ENCODE assay signal across 2 fruit fly cellular contexts in genomic region chr3L:21554752-21555151, dm6.
TF ChIP-seq lines count a peak whose summit lies in the region.

TSS of gene Wnk (minus strand) at chr3L:21554928.

- TF ChIP-seq CTCF in whole organism, embryonic (GFP tag; optimal IDR thresholded peaks at IDR 0.05; lab: Kevin White, UChicago) = no peak

TF ChIP-seq in whole organism, adult, 20 proteins besides CTCF, POLR2A, EP300 and RAD21:
- TF ChIP-seq bab1 (GFP tag; optimal IDR thresholded peaks at IDR 0.05; lab: Kevin White, UChicago) = peak; percentile 50
- no peak for TF ChIP-seq Mnt (GFP tag; optimal IDR thresholded peaks at IDR 0.05; lab: Kevin White, UChicago)
- no peak for TF ChIP-seq CG1620 (GFP tag; optimal IDR thresholded peaks at IDR 0.05; lab: Kevin White, UChicago)

TF ChIP-seq in whole organism, embryonic, 481 proteins besides CTCF, POLR2A, EP300 and RAD21 (continues in another document):
- TF ChIP-seq H15 (GFP tag; IDR thresholded peaks at IDR 0.05; lab: Robert Waterston, UW) = no peak
- TF ChIP-seq CG6791 (GFP tag; IDR thresholded peaks at IDR 0.05; lab: Robert Waterston, UW; ENCODE audit: partially characterized antibody) = peak; percentile 73
- no peak for TF ChIP-seq caup (GFP tag; optimal IDR thresholded peaks at IDR 0.05; lab: Kevin White, UChicago; ENCODE audit: severe bottlenecking)
- no peak for TF ChIP-seq CG17568 (GFP tag; optimal IDR thresholded peaks at IDR 0.05; lab: Kevin White, UChicago)
- no peak for TF ChIP-seq Nf-YB (GFP tag; optimal IDR thresholded peaks at IDR 0.05; lab: Kevin White, UChicago)
- no peak for TF ChIP-seq wdn (GFP tag; IDR thresholded peaks at IDR 0.05; lab: Robert Waterston, UW)
- no peak for TF ChIP-seq Nf-YA (GFP tag; IDR thresholded peaks at IDR 0.05; lab: Robert Waterston, UW)
- no peak for TF ChIP-seq CG11504 (tag; optimal IDR thresholded peaks at IDR 0.05; lab: Kevin White, UChicago)
- TF ChIP-seq Hr3 (GFP tag; optimal IDR thresholded peaks at IDR 0.05; lab: Kevin White, UChicago) = no peak
- no peak for TF ChIP-seq lmd (GFP tag; IDR thresholded peaks at IDR 0.05; lab: Robert Waterston, UW)
- no peak for TF ChIP-seq gcm2 (GFP tag; optimal IDR thresholded peaks at IDR 0.05; lab: Kevin White, UChicago)
- TF ChIP-seq ase (GFP tag; IDR thresholded peaks at IDR 0.05; lab: Robert Waterston, UW) = no peak
- 0 out of 2 replicates have a peak, but pooled peaks have one; percentile 35 for TF ChIP-seq CG2129 (GFP tag; IDR thresholded peaks at IDR 0.05; lab: Robert Waterston, UW; ENCODE audit: partially characterized antibody)
- no peak for TF ChIP-seq CG12219 (GFP tag; optimal IDR thresholded peaks at IDR 0.05; lab: Kevin White, UChicago)
- TF ChIP-seq br (optimal IDR thresholded peaks at IDR 0.05; lab: Kevin White, UChicago) = no peak
- no peak for TF ChIP-seq onecut (GFP tag; IDR thresholded peaks at IDR 0.05; lab: Robert Waterston, UW)
- TF ChIP-seq CG17186 (GFP tag; optimal IDR thresholded peaks at IDR 0.05; lab: Kevin White, UChicago) = peak; percentile 35
- TF ChIP-seq dpn (GFP tag; optimal IDR thresholded peaks at IDR 0.05; lab: Kevin White, UChicago) = no peak
- TF ChIP-seq CG4820 (GFP tag; optimal IDR thresholded peaks at IDR 0.05; lab: Kevin White, UChicago) = no peak
- no peak for TF ChIP-seq CG7987 (GFP tag; optimal IDR thresholded peaks at IDR 0.05; lab: Kevin White, UChicago)
- TF ChIP-seq Bdp1 (GFP tag; optimal IDR thresholded peaks at IDR 0.05; lab: Kevin White, UChicago) = no peak
- no peak for TF ChIP-seq Drgx (GFP tag; IDR thresholded peaks at IDR 0.05; lab: Robert Waterston, UW)
- peak; percentile 81 for TF ChIP-seq tna (GFP tag; IDR thresholded peaks at IDR 0.05; lab: Robert Waterston, UW; ENCODE audit: partially characterized antibody)
- TF ChIP-seq CG4707 (GFP tag; optimal IDR thresholded peaks at IDR 0.05; lab: Kevin White, UChicago) = no peak
- no peak for TF ChIP-seq CG4854 (GFP tag; optimal IDR thresholded peaks at IDR 0.05; lab: Kevin White, UChicago)
- no peak for TF ChIP-seq Meics (GFP tag; optimal IDR thresholded peaks at IDR 0.05; lab: Kevin White, UChicago)
- no peak for TF ChIP-seq CG4360 (GFP tag; IDR thresholded peaks at IDR 0.05; lab: Robert Waterston, UW)
- peak; percentile 83 for TF ChIP-seq amos (GFP tag; IDR thresholded peaks at IDR 0.05; lab: Robert Waterston, UW; ENCODE audit: partially characterized antibody)
- TF ChIP-seq CG14860 (GFP tag; IDR thresholded peaks at IDR 0.05; lab: Robert Waterston, UW; ENCODE audit: partially characterized antibody) = peak; percentile 72
- TF ChIP-seq CG9437 (GFP tag; optimal IDR thresholded peaks at IDR 0.05; lab: Kevin White, UChicago) = no peak
- no peak for TF ChIP-seq Hand (GFP tag; optimal IDR thresholded peaks at IDR 0.05; lab: Kevin White, UChicago)
- no peak for TF ChIP-seq btn (GFP tag; optimal IDR thresholded peaks at IDR 0.05; lab: Kevin White, UChicago)
- no peak for TF ChIP-seq CG1792 (GFP tag; optimal IDR thresholded peaks at IDR 0.05; lab: Kevin White, UChicago)
- no peak for TF ChIP-seq MTF-1 (GFP tag; optimal IDR thresholded peaks at IDR 0.05; lab: Kevin White, UChicago; ENCODE audit: borderline replicate concordance)
- TF ChIP-seq crc (GFP tag; optimal IDR thresholded peaks at IDR 0.05; lab: Kevin White, UChicago) = no peak
- TF ChIP-seq slp2 (GFP tag; optimal IDR thresholded peaks at IDR 0.05; lab: Kevin White, UChicago) = no peak
- TF ChIP-seq CG6654 (GFP tag; optimal IDR thresholded peaks at IDR 0.05; lab: Kevin White, UChicago) = no peak
- TF ChIP-seq nau (GFP tag; optimal IDR thresholded peaks at IDR 0.05; lab: Kevin White, UChicago) = no peak
- no peak for TF ChIP-seq CG12104 (GFP tag; optimal IDR thresholded peaks at IDR 0.05; lab: Kevin White, UChicago)
- peak; percentile 82 for TF ChIP-seq hbn (GFP tag; IDR thresholded peaks at IDR 0.05; lab: Robert Waterston, UW; ENCODE audit: partially characterized antibody)
- peak; percentile 86 for TF ChIP-seq Bgb (GFP tag; IDR thresholded peaks at IDR 0.05; lab: Robert Waterston, UW; ENCODE audit: partially characterized antibody)
- TF ChIP-seq CG30020 (tag; optimal IDR thresholded peaks at IDR 0.05; lab: Kevin White, UChicago) = peak; percentile 36
- TF ChIP-seq CG10321 (GFP tag; IDR thresholded peaks at IDR 0.05; lab: Robert Waterston, UW) = no peak
- TF ChIP-seq GATAe (GFP tag; conservative IDR thresholded peaks at IDR 0.05; lab: Robert Waterston, UW) = no peak
- TF ChIP-seq Six4 (GFP tag; optimal IDR thresholded peaks at IDR 0.05; lab: Kevin White, UChicago) = no peak
- no peak for TF ChIP-seq kni (GFP tag; optimal IDR thresholded peaks at IDR 0.05; lab: Kevin White, UChicago)
- TF ChIP-seq Adf1 (GFP tag; IDR thresholded peaks at IDR 0.05; lab: Robert Waterston, UW) = no peak
- TF ChIP-seq CG10267 (tag; optimal IDR thresholded peaks at IDR 0.05; lab: Kevin White, UChicago) = no peak
- no peak for TF ChIP-seq dati (GFP tag; IDR thresholded peaks at IDR 0.05; lab: Robert Waterston, UW)
- TF ChIP-seq Camta (GFP tag; optimal IDR thresholded peaks at IDR 0.05; lab: Kevin White, UChicago) = no peak
- TF ChIP-seq Optix (GFP tag; IDR thresholded peaks at IDR 0.05; lab: Robert Waterston, UW) = no peak
- no peak for TF ChIP-seq CG12942 (GFP tag; optimal IDR thresholded peaks at IDR 0.05; lab: Kevin White, UChicago)
- TF ChIP-seq CG14441 (GFP tag; IDR thresholded peaks at IDR 0.05; lab: Robert Waterston, UW) = no peak
- no peak for TF ChIP-seq eve (GFP tag; optimal IDR thresholded peaks at IDR 0.05; lab: Kevin White, UChicago)
- TF ChIP-seq CoRest (tag; optimal IDR thresholded peaks at IDR 0.05; lab: Kevin White, UChicago) = no peak
- no peak for TF ChIP-seq CG3281 (GFP tag; optimal IDR thresholded peaks at IDR 0.05; lab: Kevin White, UChicago)
- TF ChIP-seq Hey (tag; optimal IDR thresholded peaks at IDR 0.05; lab: Kevin White, UChicago) = no peak
- TF ChIP-seq ERR (GFP tag; optimal IDR thresholded peaks at IDR 0.05; lab: Kevin White, UChicago) = no peak
- TF ChIP-seq CG3995 (GFP tag; optimal IDR thresholded peaks at IDR 0.05; lab: Kevin White, UChicago) = peak; percentile 78
- TF ChIP-seq CG8924 (tag; optimal IDR thresholded peaks at IDR 0.05; lab: Kevin White, UChicago) = no peak
- TF ChIP-seq pita (GFP tag; optimal IDR thresholded peaks at IDR 0.05; lab: Kevin White, UChicago) = no peak
- no peak for TF ChIP-seq stwl (tag; optimal IDR thresholded peaks at IDR 0.05; lab: Kevin White, UChicago)
- no peak for TF ChIP-seq Aef1 (GFP tag; IDR thresholded peaks at IDR 0.05; lab: Robert Waterston, UW)
- no peak for TF ChIP-seq ham (GFP tag; IDR thresholded peaks at IDR 0.05; lab: Robert Waterston, UW)
- TF ChIP-seq sens-2 (GFP tag; IDR thresholded peaks at IDR 0.05; lab: Robert Waterston, UW) = no peak
- peak; percentile 72 for TF ChIP-seq ato (GFP tag; IDR thresholded peaks at IDR 0.05; lab: Robert Waterston, UW; ENCODE audit: partially characterized antibody)
- no peak for TF ChIP-seq Dad (GFP tag; optimal IDR thresholded peaks at IDR 0.05; lab: Kevin White, UChicago)
- TF ChIP-seq Tbp (GFP tag; optimal IDR thresholded peaks at IDR 0.05; lab: Kevin White, UChicago) = no peak
- no peak for TF ChIP-seq CG9215 (GFP tag; IDR thresholded peaks at IDR 0.05; lab: Robert Waterston, UW)
- no peak for TF ChIP-seq pfk (GFP tag; optimal IDR thresholded peaks at IDR 0.05; lab: Kevin White, UChicago)
- TF ChIP-seq CG3847 (GFP tag; IDR thresholded peaks at IDR 0.05; lab: Robert Waterston, UW) = no peak
- TF ChIP-seq ssp (GFP tag; IDR thresholded peaks at IDR 0.05; lab: Robert Waterston, UW) = no peak
- no peak for TF ChIP-seq cad (GFP tag; optimal IDR thresholded peaks at IDR 0.05; lab: Kevin White, UChicago)
- TF ChIP-seq twi (tag; optimal IDR thresholded peaks at IDR 0.05; lab: Kevin White, UChicago) = no peak
- no peak for TF ChIP-seq Hr51 (GFP tag; optimal IDR thresholded peaks at IDR 0.05; lab: Kevin White, UChicago)
- peak; percentile 30 for TF ChIP-seq HmgZ (tag; optimal IDR thresholded peaks at IDR 0.05; lab: Kevin White, UChicago)
- no peak for TF ChIP-seq lilli (GFP tag; optimal IDR thresholded peaks at IDR 0.05; lab: Kevin White, UChicago)
- TF ChIP-seq CG11247 (GFP tag; IDR thresholded peaks at IDR 0.05; lab: Robert Waterston, UW) = no peak
- TF ChIP-seq Poxn (GFP tag; IDR thresholded peaks at IDR 0.05; lab: Robert Waterston, UW) = no peak
- TF ChIP-seq CG8765 (GFP tag; IDR thresholded peaks at IDR 0.05; lab: Robert Waterston, UW) = no peak
- peak; percentile 85 for TF ChIP-seq CG13287 (GFP tag; IDR thresholded peaks at IDR 0.05; lab: Robert Waterston, UW; ENCODE audit: partially characterized antibody)
- no peak for TF ChIP-seq sug (tag; optimal IDR thresholded peaks at IDR 0.05; lab: Kevin White, UChicago)
- TF ChIP-seq CG10462 (GFP tag; optimal IDR thresholded peaks at IDR 0.05; lab: Kevin White, UChicago) = no peak
- no peak for TF ChIP-seq sd (tag; optimal IDR thresholded peaks at IDR 0.05; lab: Kevin White, UChicago)
- TF ChIP-seq usp (GFP tag; optimal IDR thresholded peaks at IDR 0.05; lab: Kevin White, UChicago) = no peak
- no peak for TF ChIP-seq cwo (GFP tag; optimal IDR thresholded peaks at IDR 0.05; lab: Kevin White, UChicago)
- no peak for TF ChIP-seq Ptx1 (GFP tag; IDR thresholded peaks at IDR 0.05; lab: Robert Waterston, UW)
- no peak for TF ChIP-seq vvl (GFP tag; IDR thresholded peaks at IDR 0.05; lab: Robert Waterston, UW)
- no peak for TF ChIP-seq ara (GFP tag; IDR thresholded peaks at IDR 0.05; lab: Robert Waterston, UW)
- TF ChIP-seq aop (GFP tag; IDR thresholded peaks at IDR 0.05; lab: Robert Waterston, UW) = no peak
- TF ChIP-seq pan (optimal IDR thresholded peaks at IDR 0.05; lab: Kevin White, UChicago) = no peak
- TF ChIP-seq pan (GFP tag; optimal IDR thresholded peaks at IDR 0.05 in 1 of 2, IDR thresholded peaks at IDR 0.05 in 1 of 2) = no peak
- TF ChIP-seq CG14667 (GFP tag; IDR thresholded peaks at IDR 0.05; lab: Robert Waterston, UW) = no peak
